Worm (Caenorhabditis elegans) whole organism, L4 larva: Measurements from ENCODE around the gene Y97E10AR.8.

Source experiments
- F44E2.7 ChIP-seq: fragments of 200-800 bp; sonication (Bioruptor generic); IDR thresholded peaks from 2 replicates; pipeline ENCODE4 v2.1.2; 2022; ENCODE audit warnings: missing genetic modification characterization, missing compliant biosample characterization
- F49E8.2 ChIP-seq: sonication (generic microtip); optimal IDR thresholded peaks from 2 replicates; lab custom pipeline; 2016; ENCODE audit warnings: missing compliant biosample characterization, mild to moderate bottlenecking, missing genetic modification characterization, borderline replicate concordance
- Y75B8A.6 ChIP-seq: fragments of 200-800 bp; sonication (Bioruptor generic); IDR thresholded peaks from 2 replicates; pipeline ENCODE4 v1.3.6; 2022; ENCODE audit warnings: missing genetic modification reagents, missing genetic modification characterization, missing compliant biosample characterization
- ZK337.2 ChIP-seq: fragments of 200-800 bp; sonication (Bioruptor generic); IDR thresholded peaks from 2 replicates; pipeline ENCODE4 v1.3.6; 2022; ENCODE audit warnings: missing genetic modification reagents, missing genetic modification characterization, missing compliant biosample characterization
- aha-1 ChIP-seq: fragments of 150-350 bp; peaks from one replicate; lab custom pipeline; 2014; ENCODE audit warnings: missing biosample characterization, missing genetic modification characterization
- ceh-32 ChIP-seq: sonication (generic microtip); optimal IDR thresholded peaks from 2 replicates; lab custom pipeline; 2016; ENCODE audit warnings: mild to moderate bottlenecking, missing genetic modification characterization, missing compliant biosample characterization; ENCODE audit not compliant: poor library complexity
- ceh-44 ChIP-seq: fragments of 200-800 bp; sonication (Bioruptor generic); IDR thresholded peaks from 2 replicates; pipeline ENCODE4 v1.3.6; 2022; ENCODE audit warnings: missing genetic modification reagents, missing genetic modification characterization, missing compliant biosample characterization
- daf-19 ChIP-seq: fragments of 200-800 bp; sonication (Bioruptor generic); conservative IDR thresholded peaks from 2 replicates; pipeline ENCODE4 v1.3.6; 2022; ENCODE audit warnings: missing genetic modification characterization, missing compliant biosample characterization
- daf-8 ChIP-seq: fragments of 200-800 bp; sonication (Bioruptor generic); IDR thresholded peaks from 2 replicates; pipeline ENCODE4 v1.3.6; 2022; ENCODE audit warnings: missing genetic modification characterization, missing compliant biosample characterization
- dmd-6 ChIP-seq: fragments of 200-800 bp; sonication (Bioruptor generic); IDR thresholded peaks from 2 replicates; pipeline ENCODE4 v1.3.6; 2022; ENCODE audit warnings: missing genetic modification reagents, missing genetic modification characterization, missing compliant biosample characterization
- duxl-1 ChIP-seq: sonication (generic microtip); optimal IDR thresholded peaks from 2 replicates; lab custom pipeline; 2016; ENCODE audit warnings: mild to moderate bottlenecking, missing genetic modification characterization, moderate library complexity, missing compliant biosample characterization; ENCODE audit not compliant: poor library complexity
- dve-1 ChIP-seq: sonication (generic microtip); optimal IDR thresholded peaks from 2 replicates; lab custom pipeline; 2017; ENCODE audit warnings: antibody characterized with exemption, mild to moderate bottlenecking, missing genetic modification characterization, missing compliant biosample characterization; ENCODE audit not compliant: insufficient read depth
- egl-27 ChIP-seq: sonication (generic microtip); optimal IDR thresholded peaks from 3 replicates; lab custom pipeline; 2017; ENCODE audit warnings: missing biosample characterization, missing genetic modification reagents, missing genetic modification characterization
- hlh-11 ChIP-seq: fragments of 200-800 bp; sonication (Bioruptor generic); optimal IDR thresholded peaks from 2 replicates; lab custom pipeline; 2018; ENCODE audit warnings: mild to moderate bottlenecking, missing genetic modification characterization, missing compliant biosample characterization
- hlh-30 ChIP-seq: sonication (generic microtip); optimal IDR thresholded peaks from 2 replicates; lab custom pipeline; 2017; ENCODE audit warnings: antibody characterized with exemption, mild to moderate bottlenecking, missing genetic modification characterization, missing compliant biosample characterization; ENCODE audit not compliant: insufficient read depth
- jun-1 ChIP-seq: fragments of 150-350 bp; optimal IDR thresholded peaks from 2 replicates; lab custom pipeline; 2014; ENCODE audit warnings: missing biosample characterization, missing genetic modification reagents, missing genetic modification characterization
- lin-1 ChIP-seq: fragments of 200-800 bp; sonication (Bioruptor generic); IDR thresholded peaks from 2 replicates; pipeline ENCODE4 v1.3.6; 2022; ENCODE audit warnings: missing genetic modification reagents, missing genetic modification characterization, missing compliant biosample characterization
- madf-5 ChIP-seq, 2 experiments: fragments of 200-800 bp; sonication (Bioruptor generic); IDR thresholded peaks; 2 replicates each; pipeline ENCODE4 v1.3.6; 2022; ENCODE audit warnings: missing compliant biosample characterization in 2 of 2, missing genetic modification characterization in 2 of 2
- mdl-1 ChIP-seq, 2 experiments: fragments of 150-350 bp in 1 of 2; sonication (generic microtip) in 1 of 2; optimal IDR thresholded peaks; 2 replicates each; lab custom pipeline; 2014 to 2017; ENCODE audit warnings: missing biosample characterization in 2 of 2, missing genetic modification characterization in 2 of 2
- nhr-48 ChIP-seq: sonication (generic microtip); optimal IDR thresholded peaks from 2 replicates; lab custom pipeline; 2016; ENCODE audit warnings: mild to moderate bottlenecking, missing genetic modification characterization, missing compliant biosample characterization
- php-3 ChIP-seq: fragments of 200-800 bp; sonication (Bioruptor generic); IDR thresholded peaks from 2 replicates; pipeline ENCODE4 v1.3.6; 2022; ENCODE audit warnings: missing genetic modification reagents, missing genetic modification characterization, missing compliant biosample characterization
- set-16 ChIP-seq: fragments of 200-800 bp; sonication (Bioruptor generic); IDR thresholded peaks from 2 replicates; pipeline ENCODE4 v1.3.6; 2022; ENCODE audit warnings: missing genetic modification reagents, missing genetic modification characterization, missing compliant biosample characterization
- snpc-1.2 ChIP-seq: fragments of 200-800 bp; sonication (Bioruptor generic); IDR thresholded peaks from 2 replicates; pipeline ENCODE4 v1.3.6; 2022; ENCODE audit warnings: missing genetic modification reagents, missing genetic modification characterization, missing compliant biosample characterization
- spr-1 ChIP-seq: sonication (generic microtip); optimal IDR thresholded peaks from 2 replicates; lab custom pipeline; 2016; ENCODE audit warnings: mild to moderate bottlenecking, missing genetic modification characterization, missing compliant biosample characterization
- tag-97 ChIP-seq: fragments of 200-800 bp; sonication (Bioruptor generic); IDR thresholded peaks from 2 replicates; pipeline ENCODE4 v1.3.6; 2022; ENCODE audit warnings: missing genetic modification characterization, missing compliant biosample characterization
- tra-1 ChIP-seq: fragments of 200-800 bp; sonication (Bioruptor generic); IDR thresholded peaks from 2 replicates; pipeline ENCODE4 v1.3.6; 2022; ENCODE audit warnings: missing genetic modification reagents, missing genetic modification characterization, missing compliant biosample characterization
- unc-39 ChIP-seq: sonication (generic microtip); optimal IDR thresholded peaks from 2 replicates; lab custom pipeline; 2017; ENCODE audit warnings: missing biosample characterization, missing genetic modification characterization
- unc-62 ChIP-seq, 3 experiments: fragments of 150-350 bp in 1 of 3; sonication (generic microtip); optimal IDR thresholded peaks in 2 of 3; peaks in 1 of 3; 1 replicate in 1 of 3; 2 replicates in 2 of 3; lab custom pipeline; 2014 to 2017; ENCODE audit warnings: missing biosample characterization in 3 of 3, missing genetic modification characterization in 3 of 3, missing genetic modification reagents in 3 of 3, missing genotype in 1 of 3
- zag-1 ChIP-seq: fragments of 150-350 bp; optimal IDR thresholded peaks from 2 replicates; lab custom pipeline; 2014; ENCODE audit warnings: missing biosample characterization, missing genetic modification characterization
- zfp-2 ChIP-seq: sonication (generic microtip); optimal IDR thresholded peaks from 2 replicates; lab custom pipeline; 2016; ENCODE audit warnings: mild to moderate bottlenecking, missing genetic modification characterization, missing compliant biosample characterization

Gene Y97E10AR.8

DNA sequence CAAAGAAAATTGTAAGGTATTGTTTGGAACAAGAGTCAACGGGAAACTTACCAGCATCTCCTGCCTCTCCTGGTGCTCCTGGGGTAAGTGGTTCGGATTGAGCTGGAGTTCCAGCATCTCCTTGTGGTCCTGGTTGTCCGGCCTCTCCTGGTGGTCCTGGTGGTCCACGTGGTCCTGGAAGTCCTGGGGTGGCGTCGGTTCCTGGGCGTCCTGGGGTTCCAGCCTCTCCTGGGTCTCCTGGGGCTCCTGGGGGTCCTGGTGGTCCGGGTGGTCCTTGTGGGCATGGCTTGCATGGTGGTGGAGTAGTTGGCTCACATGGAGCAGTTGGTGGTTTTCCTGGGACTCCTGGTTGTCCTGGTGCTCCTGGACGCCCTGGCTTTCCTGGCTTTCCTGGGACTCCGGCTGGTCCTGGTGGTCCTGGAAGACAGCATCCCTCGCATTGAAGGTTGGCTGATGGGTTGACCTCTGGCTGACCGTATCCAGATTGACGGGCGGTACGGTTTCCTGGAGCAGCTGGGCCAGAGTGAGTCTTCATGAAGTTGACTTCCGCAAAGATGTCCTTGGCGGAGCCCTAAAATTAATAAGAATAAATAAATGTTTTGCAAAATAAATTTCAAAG lies 45.1 kb downstream of the Y97E10AR.8 start:
- TF ChIP-seq dmd-6 (GFP tag; lab: Robert Waterston, UW) (no peak), mdl-1 (tag; optimal IDR thresholded peaks at IDR 0.05; lab: Kevin White, UChicago) (no peak), php-3 (GFP tag; lab: Robert Waterston, UW) (no peak), aha-1 (tag; lab: Kevin White, UChicago) (peak; percentile 30), set-16 (GFP tag; lab: Robert Waterston, UW) (peak; percentile 96), daf-19 (GFP tag; lab: Robert Waterston, UW) (no peak)

DNA sequence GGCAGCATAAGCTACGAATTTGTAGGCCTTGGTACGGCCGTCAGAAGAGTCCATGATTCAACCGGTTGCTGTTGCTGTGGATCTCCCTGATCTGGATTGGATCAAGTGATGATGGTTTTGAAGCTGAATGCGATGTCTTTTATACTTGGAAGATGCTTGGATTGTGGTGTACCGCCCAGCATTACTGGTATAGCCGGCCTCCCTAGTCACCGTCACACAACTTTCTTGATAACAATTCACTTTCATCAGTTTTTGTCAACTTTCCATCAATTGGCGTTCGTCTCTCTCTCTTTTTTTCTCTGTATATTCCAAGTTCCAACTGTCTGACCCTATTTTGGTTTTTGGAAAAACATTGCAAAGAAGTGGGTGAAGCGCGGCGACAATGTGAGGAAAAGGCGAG lies 45.7 kb downstream of the Y97E10AR.8 start, which contains the start of gene col-43:
col-43 (minus strand) TSS at position 101 of the 400 bp plus-strand sequence.
- TF ChIP-seq ceh-44 (no peak), tag-97 (GFP tag; lab: Robert Waterston, UW) (no peak), egl-27 (tag; lab: Kevin White, UChicago) (no peak)

DNA sequence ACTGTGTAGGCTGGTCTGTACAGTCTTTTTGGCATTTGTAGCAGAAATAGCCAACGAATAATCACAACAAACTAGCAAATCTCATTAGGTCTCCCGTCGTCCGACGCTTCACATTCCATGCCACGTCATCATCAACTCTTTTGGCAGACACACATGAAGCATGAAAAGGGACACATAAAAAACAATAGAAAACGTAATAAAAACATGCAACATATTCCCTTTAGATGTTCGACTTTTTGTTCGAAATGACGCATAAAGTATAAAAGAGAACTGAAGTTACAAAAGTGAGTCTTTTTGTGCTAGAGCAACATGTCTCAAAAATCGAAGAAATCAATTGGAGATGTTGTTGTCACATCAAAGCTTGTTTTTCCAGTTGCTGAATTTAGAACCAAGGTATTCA lies 46.8 kb downstream of the Y97E10AR.8 start, which contains the start of gene sth-1:
sth-1 (plus strand) TSS at position 301 of the 400 bp plus-strand sequence.
- TF ChIP-seq tag-97 (GFP tag; lab: Robert Waterston, UW) (no peak), F44E2.7 (GFP tag; lab: Robert Waterston, UW) (no peak), dve-1 (tag; lab: Kevin White, UChicago) (peak; percentile 42), unc-39 (tag; lab: Kevin White, UChicago) (no peak), tra-1 (no peak)

DNA sequence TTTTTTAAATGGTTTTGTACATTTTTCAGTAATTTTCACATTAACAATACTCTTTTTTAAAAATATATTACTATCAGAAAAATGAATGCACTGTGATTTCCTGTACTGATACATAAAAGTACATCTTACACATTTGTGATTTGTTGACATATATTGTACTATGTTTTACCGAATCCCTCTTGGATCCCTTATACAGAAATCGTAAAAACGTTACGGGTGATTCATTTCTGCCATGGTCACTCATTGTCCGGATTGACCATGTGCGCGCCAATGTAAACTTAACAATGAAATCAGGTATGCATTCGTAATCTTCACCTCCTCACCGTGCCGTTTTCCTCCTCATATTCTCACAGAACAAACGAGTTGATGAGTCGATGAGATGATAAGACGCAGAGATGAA lies 49.0 kb downstream of the Y97E10AR.8 start, which contains the start of gene ZC513.2:
ZC513.2 (plus strand) TSS at position 301 of the 400 bp plus-strand sequence.
- TF ChIP-seq daf-8 (GFP tag; lab: Robert Waterston, UW) (no peak), jun-1 (tag; lab: Kevin White, UChicago) (peak; percentile 11), F49E8.2 (no peak), tra-1 (no peak), aha-1 (tag; lab: Kevin White, UChicago) (peak; percentile 28), snpc-1.2 (no peak), hlh-11 (tag; lab: Kevin White, UChicago) (no peak), zfp-2 (tag; lab: Kevin White, UChicago) (no peak), Y75B8A.6 (no peak), ZK337.2 (no peak)

DNA sequence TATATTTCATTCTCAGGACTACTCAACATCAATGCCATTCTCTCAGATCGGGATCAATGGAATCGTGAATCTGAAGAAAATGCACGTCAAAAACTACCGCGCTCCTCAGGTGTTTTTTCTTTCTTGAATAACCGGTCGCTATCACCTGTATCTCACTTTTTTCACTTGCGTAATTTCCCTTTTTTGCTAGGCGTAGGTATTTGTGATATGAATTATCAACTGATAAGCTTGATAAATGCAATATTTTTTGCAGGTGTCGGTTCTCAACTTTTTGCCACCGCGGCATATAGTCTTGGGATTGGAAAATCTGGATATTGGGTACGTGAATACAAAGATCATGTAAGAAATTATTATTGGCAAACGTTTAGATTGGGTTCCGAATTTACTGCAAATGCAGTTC lies 50.1 kb downstream of the Y97E10AR.8 start:
- TF ChIP-seq zag-1 (tag; lab: Kevin White, UChicago) = no peak
- no peak for TF ChIP-seq ceh-32 (tag; lab: Kevin White, UChicago)
- peak in 1 of 2 experiments; percentile 70 for TF ChIP-seq unc-62 (GFP tag; optimal IDR thresholded peaks at IDR 0.05 in 1 of 2; lab: Kevin White, UChicago)
- TF ChIP-seq unc-62 (tag; optimal IDR thresholded peaks at IDR 0.05; lab: Kevin White, UChicago) = no peak
- TF ChIP-seq spr-1 (tag; lab: Kevin White, UChicago) = no peak
- TF ChIP-seq lin-1 (GFP tag; lab: Robert Waterston, UW) = no peak
- no peak for TF ChIP-seq hlh-30 (tag; lab: Kevin White, UChicago)
- peak; percentile 31 for TF ChIP-seq aha-1 (tag; lab: Kevin White, UChicago)
- TF ChIP-seq duxl-1 (tag; lab: Kevin White, UChicago) = no peak
- peak; percentile 23 for TF ChIP-seq nhr-48 (tag; lab: Kevin White, UChicago)
- TF ChIP-seq madf-5 (GFP tag; IDR thresholded peaks at IDR 0.05; lab: Robert Waterston, UW) = no peak
